Worm (Caenorhabditis elegans) whole organism, L3 larva: ENCODE results near the gene scly-1.

ENCODE experiments used
- ZK546.5 ChIP-seq: sonication (generic microtip); optimal IDR thresholded peaks from 2 replicates; lab custom pipeline; 2017; ENCODE audit warnings: missing biosample characterization, missing genetic modification characterization
- ama-1 ChIP-seq: fragments of 150-350 bp; optimal IDR thresholded peaks from 2 replicates; lab custom pipeline; 2018
- ceh-16 ChIP-seq: sonication (generic microtip); optimal IDR thresholded peaks from 2 replicates; lab custom pipeline; 2017; ENCODE audit warnings: missing biosample characterization, missing genetic modification characterization
- ceh-28 ChIP-seq: fragments of 150-350 bp; optimal IDR thresholded peaks from 2 replicates; lab custom pipeline; 2014; ENCODE audit warnings: missing biosample characterization, missing genetic modification reagents, missing genetic modification characterization
- ceh-82 ChIP-seq: fragments of 150-350 bp; optimal IDR thresholded peaks from 2 replicates; lab custom pipeline; 2014; ENCODE audit warnings: missing biosample characterization, missing genetic modification characterization
- ceh-9 ChIP-seq: sonication (generic microtip); optimal IDR thresholded peaks from 2 replicates; lab custom pipeline; 2018; ENCODE audit warnings: missing biosample characterization, missing genetic modification characterization
- daf-12 ChIP-seq: fragments of 150-350 bp; optimal IDR thresholded peaks from 2 replicates; lab custom pipeline; 2014; ENCODE audit warnings: missing biosample characterization, missing genetic modification reagents, missing genetic modification characterization
- egl-5 ChIP-seq: fragments of 150-350 bp; optimal IDR thresholded peaks from 2 replicates; lab custom pipeline; 2017; ENCODE audit warnings: missing biosample characterization, missing genetic modification reagents, missing genetic modification characterization, inconsistent platforms
- elt-1 ChIP-seq: fragments of 150-350 bp; optimal IDR thresholded peaks from 2 replicates; lab custom pipeline; 2014; ENCODE audit warnings: missing biosample characterization, missing genetic modification characterization
- elt-2 ChIP-seq: sonication (generic microtip); optimal IDR thresholded peaks from 2 replicates; lab custom pipeline; 2016; ENCODE audit warnings: missing genetic modification reagents, mild to moderate bottlenecking, missing genetic modification characterization, missing compliant biosample characterization
- eor-1 ChIP-seq, 2 experiments: fragments of 150-350 bp; optimal IDR thresholded peaks; 2 replicates each; lab custom pipeline; 2014 to 2018; ENCODE audit warnings: missing biosample characterization in 2 of 2, missing genetic modification characterization in 2 of 2
- fkh-10 ChIP-seq: sonication (generic microtip); optimal IDR thresholded peaks from 2 replicates; lab custom pipeline; 2017; ENCODE audit warnings: missing biosample characterization, missing genetic modification reagents, missing genetic modification characterization
- fkh-2 ChIP-seq: fragments of 150-350 bp; optimal IDR thresholded peaks from 2 replicates; lab custom pipeline; 2014; ENCODE audit warnings: missing biosample characterization, missing genetic modification reagents, missing genetic modification characterization
- fos-1 ChIP-seq: fragments of 150-350 bp; optimal IDR thresholded peaks from 2 replicates; lab custom pipeline; 2014; ENCODE audit warnings: missing biosample characterization, missing genetic modification characterization
- hmg-11 ChIP-seq: sonication (generic microtip); optimal IDR thresholded peaks from 2 replicates; lab custom pipeline; 2016; ENCODE audit warnings: missing genetic modification characterization, missing compliant biosample characterization
- lin-15B ChIP-seq: fragments of 150-350 bp; optimal IDR thresholded peaks from 2 replicates; lab custom pipeline; 2014; ENCODE audit warnings: missing biosample characterization, missing genetic modification characterization
- lin-39 ChIP-seq: fragments of 150-350 bp; optimal IDR thresholded peaks from 2 replicates; lab custom pipeline; 2018; ENCODE audit warnings: missing biosample characterization, missing genetic modification reagents, missing genetic modification characterization
- lsy-12 ChIP-seq: sonication (generic microtip); optimal IDR thresholded peaks from 2 replicates; lab custom pipeline; 2016; ENCODE audit warnings: mild to moderate bottlenecking, missing genetic modification characterization, missing compliant biosample characterization
- mml-1 ChIP-seq: fragments of 150-350 bp; sonication (generic microtip); optimal IDR thresholded peaks from 3 replicates; lab custom pipeline; 2014; ENCODE audit warnings: missing biosample characterization, missing genetic modification characterization
- nfya-1 ChIP-seq: sonication (generic microtip); optimal IDR thresholded peaks from 2 replicates; lab custom pipeline; 2017; ENCODE audit warnings: missing genetic modification characterization, mild to moderate bottlenecking, missing compliant biosample characterization, antibody characterized with exemption, moderate library complexity; ENCODE audit not compliant: insufficient read depth
- nhr-11 ChIP-seq: fragments of 150-350 bp; optimal IDR thresholded peaks from 2 replicates; lab custom pipeline; 2014; ENCODE audit warnings: missing biosample characterization, missing genetic modification characterization
- nhr-12 ChIP-seq: fragments of 150-350 bp; optimal IDR thresholded peaks from 2 replicates; lab custom pipeline; 2014; ENCODE audit warnings: missing biosample characterization, missing genetic modification characterization
- nhr-23 ChIP-seq: fragments of 150-350 bp; optimal IDR thresholded peaks from 2 replicates; lab custom pipeline; 2014; ENCODE audit warnings: missing biosample characterization, missing genetic modification reagents, missing genetic modification characterization
- nhr-237 ChIP-seq: fragments of 150-350 bp; optimal IDR thresholded peaks from 2 replicates; lab custom pipeline; 2014; ENCODE audit warnings: missing biosample characterization, missing genetic modification characterization
- nhr-25 ChIP-seq: sonication (generic microtip); optimal IDR thresholded peaks from 2 replicates; lab custom pipeline; 2017; ENCODE audit warnings: missing biosample characterization, missing genetic modification characterization
- nhr-28 ChIP-seq: fragments of 150-350 bp; optimal IDR thresholded peaks from 2 replicates; lab custom pipeline; 2014; ENCODE audit warnings: missing biosample characterization, missing genetic modification characterization
- nhr-67 ChIP-seq: fragments of 150-350 bp; optimal IDR thresholded peaks from 2 replicates; lab custom pipeline; 2014; ENCODE audit warnings: missing biosample characterization, missing genetic modification characterization
- nhr-76 ChIP-seq: fragments of 150-350 bp; sonication (generic microtip); optimal IDR thresholded peaks from 5 replicates; lab custom pipeline; 2014; ENCODE audit warnings: missing biosample characterization, missing genetic modification characterization
- pha-4 ChIP-seq: fragments of 150-350 bp; optimal IDR thresholded peaks from 2 replicates; lab custom pipeline; 2014; ENCODE audit warnings: missing biosample characterization, missing genetic modification reagents, missing genetic modification characterization
- pqm-1 ChIP-seq: fragments of 150-350 bp; optimal IDR thresholded peaks from 2 replicates; lab custom pipeline; 2017; ENCODE audit warnings: missing biosample characterization, missing genetic modification characterization, inconsistent platforms
- sea-2 ChIP-seq: fragments of 150-350 bp; sonication (generic microtip); optimal IDR thresholded peaks from 4 replicates; lab custom pipeline; 2014; ENCODE audit warnings: missing biosample characterization, missing genetic modification reagents, missing genetic modification characterization
- skn-1 ChIP-seq: fragments of 150-350 bp; optimal IDR thresholded peaks from 2 replicates; lab custom pipeline; 2014; ENCODE audit warnings: missing biosample characterization, missing genetic modification characterization
- tbx-2 ChIP-seq: sonication (generic microtip); optimal IDR thresholded peaks from 2 replicates; lab custom pipeline; 2016; ENCODE audit warnings: mild to moderate bottlenecking, missing genetic modification characterization, missing compliant biosample characterization
- ztf-11 ChIP-seq: fragments of 150-350 bp; optimal IDR thresholded peaks from 2 replicates; lab custom pipeline; 2014; ENCODE audit warnings: missing biosample characterization, missing genetic modification characterization
- ztf-4 ChIP-seq: fragments of 150-350 bp; optimal IDR thresholded peaks from 2 replicates; lab custom pipeline; 2014; ENCODE audit warnings: missing biosample characterization, missing genetic modification characterization

scly-1 gene

ce11 chrII:6322081-6322480 is 41.2 kb upstream of the scly-1 start:
- TF ChIP-seq ZK546.5 (tag; lab: Kevin White, UChicago) = no peak
- TF ChIP-seq daf-12 (tag; lab: Kevin White, UChicago) = no peak
- TF ChIP-seq nfya-1 (tag; lab: Kevin White, UChicago) = no peak
- TF ChIP-seq tbx-2 (tag; lab: Kevin White, UChicago) = no peak
- TF ChIP-seq ama-1 = no peak
- no peak for TF ChIP-seq eor-1 (tag; optimal IDR thresholded peaks at IDR 0.05; lab: Kevin White, UChicago)
- TF ChIP-seq fkh-2 (tag; lab: Kevin White, UChicago) = no peak
- TF ChIP-seq skn-1 (tag; lab: Kevin White, UChicago) = no peak
- no peak for TF ChIP-seq nhr-28 (tag; lab: Kevin White, UChicago)
- no peak for TF ChIP-seq ceh-82 (tag; lab: Kevin White, UChicago)
- TF ChIP-seq nhr-12 (tag; lab: Kevin White, UChicago) = no peak
- no peak for TF ChIP-seq sea-2
- no peak for TF ChIP-seq nhr-76 (tag; lab: Kevin White, UChicago)
- no peak for TF ChIP-seq nhr-11
- TF ChIP-seq pqm-1 (tag; lab: Kevin White, UChicago) = no peak
- no peak for TF ChIP-seq elt-1 (tag; lab: Kevin White, UChicago)
- no peak for TF ChIP-seq hmg-11
- no peak for TF ChIP-seq ztf-11 (tag; lab: Kevin White, UChicago)
- no peak for TF ChIP-seq fos-1 (tag; lab: Kevin White, UChicago)
- no peak for TF ChIP-seq lin-39 (tag; lab: Kevin White, UChicago)

ce11 chrII:6320655-6321388 is 39.9 kb upstream of the scly-1 start, which contains the start of gene efr-3:
Gene efr-3, minus strand, starts transcription at chrII:6321159.
- TF ChIP-seq nhr-67 (tag; lab: Kevin White, UChicago) = no peak
- peak; percentile 62 for TF ChIP-seq lin-15B (tag; lab: Kevin White, UChicago)
- no peak for TF ChIP-seq ztf-11 (tag; lab: Kevin White, UChicago)
- no peak for TF ChIP-seq ceh-16 (tag; lab: Kevin White, UChicago)
- TF ChIP-seq nfya-1 (tag; lab: Kevin White, UChicago) = peak; percentile 63
- TF ChIP-seq ceh-28 (tag; lab: Kevin White, UChicago) = peak; percentile 79
- peak; percentile 44 for TF ChIP-seq nhr-23 (tag; lab: Kevin White, UChicago)
- TF ChIP-seq pqm-1 (tag; lab: Kevin White, UChicago) = peak; percentile 44
- TF ChIP-seq pha-4 (tag; lab: Kevin White, UChicago) = peak; percentile 71
- no peak for TF ChIP-seq ztf-4 (tag; lab: Kevin White, UChicago)

- TF ChIP-seq nhr-67 (tag; lab: Kevin White, UChicago) = no peak
- TF ChIP-seq nfya-1 (tag; lab: Kevin White, UChicago) = no peak
- TF ChIP-seq elt-2 = no peak
- no peak for TF ChIP-seq egl-5 (tag; lab: Kevin White, UChicago)
- no peak for TF ChIP-seq lsy-12 (tag; lab: Kevin White, UChicago)
- no peak for TF ChIP-seq mml-1 (tag; lab: Kevin White, UChicago)
- no peak for TF ChIP-seq fkh-2 (tag; lab: Kevin White, UChicago)
- no peak for TF ChIP-seq ceh-82 (tag; lab: Kevin White, UChicago)
- TF ChIP-seq ama-1 = no peak
- TF ChIP-seq nhr-25 (tag; lab: Kevin White, UChicago) = no peak
- no peak for TF ChIP-seq hmg-11
- TF ChIP-seq nhr-237 (tag; lab: Kevin White, UChicago) = no peak
- TF ChIP-seq lin-39 (tag; lab: Kevin White, UChicago) = no peak
- TF ChIP-seq ceh-9 (tag; lab: Kevin White, UChicago) = no peak
- no peak for TF ChIP-seq fkh-10 (GFP tag; lab: Kevin White, UChicago)
- TF ChIP-seq daf-12 (tag; lab: Kevin White, UChicago) = no peak
These were observed 31.0 kb upstream of the scly-1 start for ce11 chrII:6311888-6312287.

- no peak for TF ChIP-seq sea-2
- peak; percentile 27 for TF ChIP-seq fkh-10 (GFP tag; lab: Kevin White, UChicago)
These were observed 30.6 kb upstream of the scly-1 start for ce11 chrII:6311459-6311858.
